Worm (Caenorhabditis elegans) whole organism, late embryonic: ENCODE results near the gene srlf-4.

ENCODE experiments used
- nhr-232 ChIP-seq: sonication (generic microtip); optimal IDR thresholded peaks from 2 replicates; lab custom pipeline; 2016; ENCODE audit warnings: missing genetic modification characterization, missing compliant biosample characterization
- npax-4 ChIP-seq: sonication (generic microtip); optimal IDR thresholded peaks from 2 replicates; lab custom pipeline; 2016; ENCODE audit warnings: missing genetic modification characterization, missing compliant biosample characterization
- pha-2 ChIP-seq: sonication (generic microtip); optimal IDR thresholded peaks from 2 replicates; lab custom pipeline; 2017; ENCODE audit warnings: mild to moderate bottlenecking, missing genetic modification characterization, missing compliant biosample characterization
- rnt-1 ChIP-seq: sonication (generic microtip); optimal IDR thresholded peaks from 2 replicates; lab custom pipeline; 2016; ENCODE audit warnings: missing genetic modification characterization, missing compliant biosample characterization

- TF ChIP-seq rnt-1 (no peak), npax-4 (tag; lab: Kevin White, UChicago) (no peak), nhr-232 (tag; lab: Kevin White, UChicago) (no peak), pha-2 (tag; lab: Kevin White, UChicago) (no peak)
These were observed 21.7 kb downstream of the srlf-4 start, which contains the start of gene K08D8.2 for ce11 chrIV:12902430-12903110.
